Fruit fly (Drosophila melanogaster): Measurements from ENCODE around the gene Zcchc7.
A peak's percentile ranks its signal among the peaks of the same experiment; 100 is the strongest.

Zcchc7 gene

dm6 chr3L:16844920-16845573 lies at the start of gene Zcchc7, which contains the start of gene kud (continued):
- peak in 1 of 2 experiments; percentile 59 for TF ChIP-seq Hr51 (GFP tag; optimal IDR thresholded peaks at IDR 0.05)
- peak; percentile 84 for TF ChIP-seq Xbp1 (GFP tag; optimal IDR thresholded peaks at IDR 0.05)
- TF ChIP-seq CG1832 (GFP tag; optimal IDR thresholded peaks at IDR 0.05), result no peak
- TF ChIP-seq wor (GFP tag; IDR thresholded peaks at IDR 0.05), result no peak
- TF ChIP-seq Hand (GFP tag; optimal IDR thresholded peaks at IDR 0.05), result peak; percentile 58
- TF ChIP-seq Opbp (GFP tag; IDR thresholded peaks at IDR 0.05; ENCODE audit: partially characterized antibody), result no peak
- peak; percentile 55 to 64 for TF ChIP-seq Trl (optimal IDR thresholded peaks at IDR 0.05)
- TF ChIP-seq Trl (GFP tag; optimal IDR thresholded peaks at IDR 0.05), result no peak
- TF ChIP-seq Bteb2 (GFP tag; optimal IDR thresholded peaks at IDR 0.05), result peak; percentile 54
- no peak for TF ChIP-seq CG14014 (GFP tag; IDR thresholded peaks at IDR 0.05)
- peak; percentile 64 for TF ChIP-seq mam (GFP tag; optimal IDR thresholded peaks at IDR 0.05)
- TF ChIP-seq da (GFP tag; optimal IDR thresholded peaks at IDR 0.05), result no peak
- TF ChIP-seq CG31365 (tag; optimal IDR thresholded peaks at IDR 0.05), result no peak
- peak; percentile 30 for TF ChIP-seq Sin3A (optimal IDR thresholded peaks at IDR 0.05)
- no peak for TF ChIP-seq ATbp (GFP tag; optimal IDR thresholded peaks at IDR 0.05)
- TF ChIP-seq CG9609 (GFP tag; optimal IDR thresholded peaks at IDR 0.05), result peak; percentile 47
- TF ChIP-seq trh (GFP tag; optimal IDR thresholded peaks at IDR 0.05), result no peak
- TF ChIP-seq ssp (GFP tag; IDR thresholded peaks at IDR 0.05), result peak; percentile 31; the same call in 1 of the 2 replicates
- TF ChIP-seq ems (GFP tag; optimal IDR thresholded peaks at IDR 0.05), result peak; percentile 42
- TF ChIP-seq GATAe (GFP tag; conservative IDR thresholded peaks at IDR 0.05), result no peak
- TF ChIP-seq C15 (GFP tag; IDR thresholded peaks at IDR 0.05), result no peak
- TF ChIP-seq CG7987 (GFP tag; optimal IDR thresholded peaks at IDR 0.05), result no peak
- no peak for TF ChIP-seq MTF-1 (GFP tag; optimal IDR thresholded peaks at IDR 0.05; ENCODE audit: borderline replicate concordance)
- peak; percentile 22 for TF ChIP-seq CG7928 (GFP tag; optimal IDR thresholded peaks at IDR 0.05)
- TF ChIP-seq CG3995 (GFP tag; optimal IDR thresholded peaks at IDR 0.05), result peak; percentile 37
- peak; percentile 79 for TF ChIP-seq Nf-YC (tag; optimal IDR thresholded peaks at IDR 0.05)
- no peak for TF ChIP-seq TFAM (GFP tag; optimal IDR thresholded peaks at IDR 0.05)
- TF ChIP-seq ac (GFP tag; optimal IDR thresholded peaks at IDR 0.05), result no peak
- peak; percentile 71 for TF ChIP-seq CG7556 (GFP tag; optimal IDR thresholded peaks at IDR 0.05)
- no peak for TF ChIP-seq CG3726 (GFP tag; IDR thresholded peaks at IDR 0.05)
- TF ChIP-seq Jarid2 (GFP tag; optimal IDR thresholded peaks at IDR 0.05), result no peak
- peak; percentile 85 for TF ChIP-seq CoRest (tag; optimal IDR thresholded peaks at IDR 0.05)
- peak; percentile 86 for TF ChIP-seq sug (tag; optimal IDR thresholded peaks at IDR 0.05)
- no peak for TF ChIP-seq ase (GFP tag; IDR thresholded peaks at IDR 0.05)
- peak; percentile 28 for TF ChIP-seq fu2 (GFP tag; optimal IDR thresholded peaks at IDR 0.05)
- no peak for TF ChIP-seq CG16815 (GFP tag; optimal IDR thresholded peaks at IDR 0.05)
- TF ChIP-seq NC2β (GFP tag; optimal IDR thresholded peaks at IDR 0.05), result peak; percentile 12
- no peak for TF ChIP-seq ro (GFP tag; IDR thresholded peaks at IDR 0.05)
- TF ChIP-seq kay (GFP tag; optimal IDR thresholded peaks at IDR 0.05), result peak; percentile 38
- no peak for TF ChIP-seq CG7745 (tag; optimal IDR thresholded peaks at IDR 0.05)
- TF ChIP-seq amos (GFP tag; IDR thresholded peaks at IDR 0.05; ENCODE audit: partially characterized antibody), result peak; percentile 24; the same call in 1 of the 2 replicates
- peak; percentile 40 for TF ChIP-seq CG17186 (GFP tag; optimal IDR thresholded peaks at IDR 0.05)
- no peak for TF ChIP-seq Poxn (GFP tag; IDR thresholded peaks at IDR 0.05)
- no peak for TF ChIP-seq CG14050 (GFP tag; IDR thresholded peaks at IDR 0.05)
- no peak for TF ChIP-seq gsb (GFP tag; IDR thresholded peaks at IDR 0.05)
- TF ChIP-seq BEAF-32 (GFP tag; optimal IDR thresholded peaks at IDR 0.05), result peak; percentile 74
- TF ChIP-seq CG15073 (GFP tag; optimal IDR thresholded peaks at IDR 0.05), result no peak
- TF ChIP-seq Oaz (GFP tag; IDR thresholded peaks at IDR 0.05), result no peak
- TF ChIP-seq ash1 (GFP tag; optimal IDR thresholded peaks at IDR 0.05), result no peak
- TF ChIP-seq kni (GFP tag; optimal IDR thresholded peaks at IDR 0.05), result no peak
- TF ChIP-seq CG11504 (tag; optimal IDR thresholded peaks at IDR 0.05), result no peak

Measured in whole organism, embryonic.